Worm (Caenorhabditis elegans) whole organism, L3 larva: Measurements from ENCODE around the gene D1086.8.

Source experiments
- R02D3.7 ChIP-seq: fragments of 150-350 bp; optimal IDR thresholded peaks from 2 replicates; lab custom pipeline; 2014; ENCODE audit warnings: missing biosample characterization, missing genetic modification characterization
- nhr-77 ChIP-seq: fragments of 150-350 bp; optimal IDR thresholded peaks from 2 replicates; lab custom pipeline; 2014; ENCODE audit warnings: missing biosample characterization, missing genetic modification characterization
- tbx-2 ChIP-seq: sonication (generic microtip); optimal IDR thresholded peaks from 2 replicates; lab custom pipeline; 2016; ENCODE audit warnings: mild to moderate bottlenecking, missing genetic modification characterization, missing compliant biosample characterization

- TF ChIP-seq R02D3.7 (tag; lab: Kevin White, UChicago) (no peak), tbx-2 (tag; lab: Kevin White, UChicago) (peak; percentile 1), nhr-77 (no peak)
Observed at ce11 chrV:14136152-14136551, 42.2 kb downstream of the D1086.8 start.
